Fruit fly (Drosophila melanogaster) whole organism, prepupa: ENCODE measurements around the gene Mst87F.

Experiments used
- CG10631 ChIP-seq: fragments of 200-800 bp; sonication (Bioruptor generic); optimal IDR thresholded peaks from 2 replicates; lab custom pipeline; 2016; ENCODE audit warnings: missing biosample characterization, missing genetic modification characterization
- CG11762 ChIP-seq: fragments of 200-800 bp; sonication (Bioruptor generic); optimal IDR thresholded peaks from 3 replicates; lab custom pipeline; 2016; ENCODE audit warnings: missing biosample characterization, missing genetic modification characterization; ENCODE audit not compliant: insufficient read depth
- CG11902 ChIP-seq: fragments of 200-800 bp; sonication (Bioruptor generic); optimal IDR thresholded peaks from 3 replicates; lab custom pipeline; 2016; ENCODE audit warnings: missing biosample characterization, missing genetic modification characterization
- CG15336 ChIP-seq: fragments of 200-800 bp; sonication (Bioruptor generic); IDR thresholded peaks from 2 replicates; pipeline ENCODE4 v1.3.6; 2022; ENCODE audit warnings: missing biosample characterization, missing genetic modification characterization
- CG1621 ChIP-seq: fragments of 200-800 bp; sonication (Bioruptor generic); optimal IDR thresholded peaks from 3 replicates; lab custom pipeline; 2018; ENCODE audit warnings: missing biosample characterization, mild to moderate bottlenecking, missing genetic modification characterization
- CG3032 ChIP-seq: fragments of 200-800 bp; optimal IDR thresholded peaks from 2 replicates; lab custom pipeline; 2019; ENCODE audit warnings: missing biosample characterization, mild to moderate bottlenecking, missing genetic modification characterization, moderate library complexity
- CG31627 ChIP-seq: fragments of 200-800 bp; sonication (Bioruptor generic); optimal IDR thresholded peaks from 3 replicates; lab custom pipeline; 2016; ENCODE audit warnings: missing biosample characterization, missing genetic modification characterization
- CG32006 ChIP-seq: fragments of 200-800 bp; sonication (Bioruptor generic); optimal IDR thresholded peaks from 3 replicates; lab custom pipeline; 2017; ENCODE audit warnings: missing biosample characterization, mild to moderate bottlenecking, missing genetic modification characterization
- CG34406 ChIP-seq: fragments of 200-800 bp; sonication (Bioruptor generic); optimal IDR thresholded peaks from 3 replicates; lab custom pipeline; 2016; ENCODE audit warnings: missing biosample characterization, missing genetic modification characterization
- CG3919 ChIP-seq: fragments of 200-800 bp; sonication (Bioruptor generic); optimal IDR thresholded peaks from 3 replicates; lab custom pipeline; 2016; ENCODE audit warnings: missing biosample characterization, missing genetic modification characterization
- CG4318 ChIP-seq: fragments of 200-800 bp; sonication (Bioruptor generic); optimal IDR thresholded peaks from 3 replicates; lab custom pipeline; 2017; ENCODE audit warnings: missing biosample characterization, mild to moderate bottlenecking, missing genetic modification characterization
- CG6276 ChIP-seq: fragments of 200-800 bp; sonication (Bioruptor generic); optimal IDR thresholded peaks from 2 replicates; lab custom pipeline; 2017; ENCODE audit warnings: missing biosample characterization, mild to moderate bottlenecking, missing genetic modification characterization
- CG6792 ChIP-seq: fragments of 200-800 bp; sonication (Bioruptor generic); optimal IDR thresholded peaks from 3 replicates; lab custom pipeline; 2016; ENCODE audit warnings: missing biosample characterization, missing genetic modification characterization
- CG6808 ChIP-seq: fragments of 200-800 bp; sonication (Bioruptor generic); optimal IDR thresholded peaks from 3 replicates; lab custom pipeline; 2017; ENCODE audit warnings: missing biosample characterization, missing genetic modification characterization, mild to moderate bottlenecking, moderate library complexity, missing genetic modification reagents
- CG6854 ChIP-seq: fragments of 200-800 bp; sonication (Bioruptor generic); optimal IDR thresholded peaks from 2 replicates; lab custom pipeline; 2017; ENCODE audit warnings: missing biosample characterization, mild to moderate bottlenecking, missing genetic modification characterization
- CG7368 ChIP-seq: fragments of 200-800 bp; sonication (Bioruptor generic); optimal IDR thresholded peaks from 3 replicates; lab custom pipeline; 2016; ENCODE audit warnings: missing biosample characterization, missing genetic modification characterization
- CG8119 ChIP-seq: fragments of 200-800 bp; sonication (Bioruptor generic); IDR thresholded peaks from 3 replicates; pipeline ENCODE4 v1.3.6; 2022; ENCODE audit warnings: missing biosample characterization, missing genetic modification characterization
- CG8319 ChIP-seq: fragments of 200-800 bp; sonication (Bioruptor generic); optimal IDR thresholded peaks from 3 replicates; lab custom pipeline; 2016; ENCODE audit warnings: missing biosample characterization, missing genetic modification characterization
- CG8632 ChIP-seq: fragments of 200-800 bp; sonication (Bioruptor generic); optimal IDR thresholded peaks from 3 replicates; lab custom pipeline; 2016; ENCODE audit warnings: missing biosample characterization, missing genetic modification characterization
- CG9139 ChIP-seq: fragments of 200-800 bp; sonication (Bioruptor generic); optimal IDR thresholded peaks from 3 replicates; lab custom pipeline; 2017; ENCODE audit warnings: missing biosample characterization, mild to moderate bottlenecking, missing genetic modification characterization
- Eip75B ChIP-seq: fragments of 200-800 bp; sonication (Bioruptor generic); optimal IDR thresholded peaks from 3 replicates; lab custom pipeline; 2016; ENCODE audit warnings: missing biosample characterization, missing genetic modification characterization
- Eip78C ChIP-seq: fragments of 200-800 bp; sonication (Bioruptor generic); peaks from one replicate; lab custom pipeline; 2016; ENCODE audit warnings: missing biosample characterization, missing genetic modification characterization
- Eip93F ChIP-seq: fragments of 200-800 bp; sonication (Bioruptor generic); optimal IDR thresholded peaks from 2 replicates; lab custom pipeline; 2016; ENCODE audit warnings: missing biosample characterization, mild to moderate bottlenecking, missing genetic modification characterization
- Ets21C ChIP-seq: fragments of 200-800 bp; sonication (Bioruptor generic); optimal IDR thresholded peaks from 3 replicates; lab custom pipeline; 2016; ENCODE audit warnings: missing biosample characterization, missing genetic modification characterization
- Ets96B ChIP-seq: fragments of 200-800 bp; optimal IDR thresholded peaks from 2 replicates; lab custom pipeline; 2019; ENCODE audit warnings: missing biosample characterization, mild to moderate bottlenecking, missing genetic modification characterization, moderate library complexity
- Gug ChIP-seq: fragments of 200-800 bp; sonication (Bioruptor generic); IDR thresholded peaks from 2 replicates; pipeline ENCODE4 v1.3.6; 2022; ENCODE audit warnings: missing biosample characterization, missing genetic modification characterization
- Hr38 ChIP-seq: sonication (Bioruptor generic); optimal IDR thresholded peaks from 2 replicates; lab custom pipeline; 2016; ENCODE audit warnings: missing biosample characterization, missing genetic modification characterization
- Hr39 ChIP-seq: fragments of 200-800 bp; sonication (Bioruptor generic); optimal IDR thresholded peaks from 2 replicates; lab custom pipeline; 2016; ENCODE audit warnings: missing biosample characterization, missing genetic modification characterization
- Hr4 ChIP-seq: fragments of 200-800 bp; sonication (Bioruptor generic); optimal IDR thresholded peaks from 3 replicates; lab custom pipeline; 2016; ENCODE audit warnings: missing biosample characterization, missing genetic modification characterization
- Lpt ChIP-seq: fragments of 200-800 bp; sonication (Bioruptor generic); optimal IDR thresholded peaks from 3 replicates; lab custom pipeline; 2016; ENCODE audit warnings: missing biosample characterization, missing genetic modification characterization
- Met ChIP-seq: fragments of 200-800 bp; sonication (Bioruptor generic); optimal IDR thresholded peaks from 3 replicates; lab custom pipeline; 2016; ENCODE audit warnings: missing biosample characterization, missing genetic modification characterization
- OdsH ChIP-seq: fragments of 200-800 bp; sonication (Bioruptor generic); optimal IDR thresholded peaks from 3 replicates; lab custom pipeline; 2016; ENCODE audit warnings: missing biosample characterization, missing genetic modification characterization
- Smox ChIP-seq: fragments of 200-800 bp; sonication (Bioruptor generic); optimal IDR thresholded peaks from 3 replicates; lab custom pipeline; 2016; ENCODE audit warnings: missing biosample characterization, missing genetic modification characterization
- Sox102F ChIP-seq: fragments of 200-800 bp; sonication (Bioruptor generic); optimal IDR thresholded peaks from 2 replicates; lab custom pipeline; 2016; ENCODE audit warnings: missing biosample characterization, mild to moderate bottlenecking, missing genetic modification characterization
- Sox14 ChIP-seq: fragments of 200-800 bp; sonication (Bioruptor generic); optimal IDR thresholded peaks from 3 replicates; lab custom pipeline; 2016; ENCODE audit warnings: missing biosample characterization, missing genetic modification characterization
- Sox15 ChIP-seq: fragments of 200-800 bp; sonication (Bioruptor generic); optimal IDR thresholded peaks from 3 replicates; lab custom pipeline; 2016; ENCODE audit warnings: missing biosample characterization, missing genetic modification characterization
- acj6 ChIP-seq: fragments of 200-800 bp; sonication (Bioruptor generic); optimal IDR thresholded peaks from 3 replicates; lab custom pipeline; 2016; ENCODE audit warnings: missing biosample characterization, missing genetic modification characterization
- cyc ChIP-seq: fragments of 200-800 bp; sonication (Bioruptor generic); optimal IDR thresholded peaks from 3 replicates; lab custom pipeline; 2016; ENCODE audit warnings: missing biosample characterization, missing genetic modification characterization
- dac ChIP-seq: fragments of 200-800 bp; sonication (Bioruptor generic); optimal IDR thresholded peaks from 2 replicates; lab custom pipeline; 2017; ENCODE audit warnings: missing biosample characterization, mild to moderate bottlenecking, missing genetic modification characterization
- dsx ChIP-seq: fragments of 200-800 bp; optimal IDR thresholded peaks from 3 replicates; lab custom pipeline; 2019; ENCODE audit warnings: missing biosample characterization, mild to moderate bottlenecking, missing genetic modification characterization, moderate library complexity; ENCODE audit not compliant: poor library complexity, severe bottlenecking
- eg ChIP-seq: fragments of 200-800 bp; sonication (Bioruptor generic); IDR thresholded peaks from 3 replicates; pipeline ENCODE4 v1.3.6; 2022; ENCODE audit warnings: missing biosample characterization, missing genetic modification characterization
- fd59A ChIP-seq: fragments of 200-800 bp; sonication (Bioruptor generic); optimal IDR thresholded peaks from 2 replicates; lab custom pipeline; 2017; ENCODE audit warnings: missing biosample characterization, mild to moderate bottlenecking, missing genetic modification characterization, missing genetic modification reagents
- fd85E ChIP-seq: fragments of 200-800 bp; sonication (Bioruptor generic); optimal IDR thresholded peaks from 3 replicates; lab custom pipeline; 2016; ENCODE audit warnings: missing biosample characterization, missing genetic modification characterization
- fkh ChIP-seq: fragments of 200-800 bp; sonication (Bioruptor generic); optimal IDR thresholded peaks from 3 replicates; lab custom pipeline; 2017; ENCODE audit warnings: missing biosample characterization, mild to moderate bottlenecking, missing genetic modification characterization, moderate library complexity
- net ChIP-seq: fragments of 200-800 bp; sonication (Bioruptor generic); optimal IDR thresholded peaks from 3 replicates; lab custom pipeline; 2016; ENCODE audit warnings: missing biosample characterization, missing genetic modification characterization
- pdm3 ChIP-seq: fragments of 200-800 bp; sonication (Bioruptor generic); optimal IDR thresholded peaks from 3 replicates; lab custom pipeline; 2016; ENCODE audit warnings: missing biosample characterization, missing genetic modification characterization
- salr ChIP-seq, 2 experiments: fragments of 200-800 bp; sonication (Bioruptor generic); optimal IDR thresholded peaks; 3 replicates each; lab custom pipeline; 2016 to 2018; ENCODE audit warnings: missing biosample characterization in 2 of 2, missing genetic modification characterization in 2 of 2, mild to moderate bottlenecking in 1 of 2
- spab ChIP-seq: fragments of 200-800 bp; sonication (Bioruptor generic); optimal IDR thresholded peaks from 2 replicates; lab custom pipeline; 2017; ENCODE audit warnings: missing biosample characterization, mild to moderate bottlenecking, missing genetic modification characterization, missing genetic modification reagents
- ss ChIP-seq, 2 experiments: fragments of 200-800 bp; sonication (Bioruptor generic); optimal IDR thresholded peaks; 2 replicates in 1 of 2; 3 replicates in 1 of 2; lab custom pipeline; 2017 to 2018; ENCODE audit warnings: mild to moderate bottlenecking in 2 of 2, missing biosample characterization in 2 of 2, missing genetic modification characterization in 2 of 2, moderate library complexity in 1 of 2
- topi ChIP-seq: fragments of 200-800 bp; sonication (Bioruptor generic); optimal IDR thresholded peaks from 3 replicates; lab custom pipeline; 2016; ENCODE audit warnings: missing biosample characterization, missing genetic modification characterization
- vri ChIP-seq: fragments of 200-800 bp; sonication (Bioruptor generic); optimal IDR thresholded peaks from 3 replicates; lab custom pipeline; 2016; ENCODE audit warnings: missing biosample characterization, mild to moderate bottlenecking, missing genetic modification characterization

Gene Mst87F

dm6 chr3R:13793979-13794665, 33.7 kb downstream of the Mst87F start:
- TF ChIP-seq Sox14 (peak; percentile 37), CG11902 (GFP tag; lab: Kevin White, UChicago) (peak; percentile 58), CG10631 (peak; percentile 56), topi (peak; percentile 83), Hr38 (GFP tag; lab: Kevin White, UChicago) (no peak), CG34406 (GFP tag; lab: Kevin White, UChicago) (peak; percentile 83), CG8319 (peak; percentile 67), CG15336 (peak; percentile 56), CG1621 (tag; lab: Kevin White, UChicago) (no peak), pdm3 (GFP tag; lab: Kevin White, UChicago) (peak; percentile 64), Eip78C (GFP tag; lab: Kevin White, UChicago) (peak; percentile 81), CG3032 (tag; lab: Kevin White, UChicago) (no peak), CG9139 (GFP tag; lab: Kevin White, UChicago) (no peak), dsx (GFP tag; lab: Kevin White, UChicago) (no peak), CG3919 (GFP tag; lab: Kevin White, UChicago) (peak; percentile 50), acj6 (peak; percentile 72), CG31627 (peak; percentile 78), Hr39 (GFP tag; lab: Kevin White, UChicago) (peak; percentile 78), spab (GFP tag; lab: Kevin White, UChicago) (no peak), CG6808 (GFP tag; lab: Kevin White, UChicago) (no peak), salr (GFP tag; optimal IDR thresholded peaks at IDR 0.05; lab: Kevin White, UChicago) (no peak), Met (GFP tag; lab: Kevin White, UChicago) (peak; percentile 85), net (GFP tag; lab: Kevin White, UChicago) (peak; percentile 55), CG7368 (GFP tag; lab: Kevin White, UChicago) (peak; percentile 52), CG4318 (GFP tag; lab: Kevin White, UChicago) (peak; percentile 51), Sox15 (peak; percentile 55), dac (GFP tag; lab: Kevin White, UChicago) (peak; percentile 32), Lpt (GFP tag; lab: Kevin White, UChicago) (no peak), Hr4 (GFP tag; lab: Kevin White, UChicago) (peak; percentile 57), Eip75B (GFP tag; lab: Kevin White, UChicago) (no peak), CG8632 (GFP tag; lab: Kevin White, UChicago) (peak; percentile 68), Eip93F (GFP tag; lab: Kevin White, UChicago) (peak; percentile 87), fd85E (no peak), CG32006 (GFP tag; lab: Kevin White, UChicago) (peak; percentile 68), fkh (GFP tag; lab: Kevin White, UChicago) (no peak), Sox102F (GFP tag; lab: Kevin White, UChicago) (peak; percentile 84), CG11762 (GFP tag; lab: Kevin White, UChicago) (peak; percentile 10), vri (GFP tag; lab: Kevin White, UChicago) (no peak), CG8119 (GFP tag; lab: Robert Waterston, UW) (peak; percentile 61; the same call in 1 of the 3 replicates), Ets21C (peak; percentile 72), Smox (GFP tag; lab: Kevin White, UChicago) (peak; percentile 86), OdsH (peak; percentile 80), CG6792 (GFP tag; lab: Kevin White, UChicago) (peak; percentile 78), ss (GFP tag; optimal IDR thresholded peaks at IDR 0.05; lab: Kevin White, UChicago) (no peak), eg (GFP tag; lab: Robert Waterston, UW) (peak; percentile 73; the same call in 2 of the 3 replicates), Ets96B (tag; lab: Kevin White, UChicago) (no peak), cyc (peak; percentile 75), CG6276 (GFP tag; lab: Kevin White, UChicago) (peak; percentile 54), CG6854 (GFP tag; lab: Kevin White, UChicago) (no peak), fd59A (GFP tag; lab: Kevin White, UChicago) (no peak), Gug (no peak)
